Worm (Caenorhabditis elegans) whole organism, late embryonic: ENCODE data around the gene T14B4.1.

Experiments used
- F13H6.1 ChIP-seq: sonication (generic microtip); optimal IDR thresholded peaks from 2 replicates; lab custom pipeline; 2016; ENCODE audit warnings: missing genetic modification characterization, missing compliant biosample characterization
- ama-1 ChIP-seq: fragments of 150-350 bp; optimal IDR thresholded peaks from 2 replicates; lab custom pipeline; 2014
- ceh-9 ChIP-seq: sonication (generic microtip); optimal IDR thresholded peaks from 2 replicates; lab custom pipeline; 2016; ENCODE audit warnings: mild to moderate bottlenecking, missing genetic modification characterization, inconsistent platforms, missing compliant biosample characterization
- nfya-1 ChIP-seq: sonication (generic microtip); optimal IDR thresholded peaks from 2 replicates; lab custom pipeline; 2017; ENCODE audit warnings: missing genetic modification characterization, mild to moderate bottlenecking, missing compliant biosample characterization, antibody characterized with exemption, moderate library complexity
- pat-9 ChIP-seq: fragments of 200-800 bp; sonication (Bioruptor generic); optimal IDR thresholded peaks from 2 replicates; lab custom pipeline; 2018; ENCODE audit warnings: mild to moderate bottlenecking, missing genetic modification characterization, moderate library complexity, missing compliant biosample characterization
- pha-2 ChIP-seq: sonication (generic microtip); optimal IDR thresholded peaks from 2 replicates; lab custom pipeline; 2017; ENCODE audit warnings: mild to moderate bottlenecking, missing genetic modification characterization, missing compliant biosample characterization
- pros-1 ChIP-seq: fragments of 150-350 bp; optimal IDR thresholded peaks from 2 replicates; lab custom pipeline; 2014; ENCODE audit warnings: missing biosample characterization, missing genetic modification reagents, missing genetic modification characterization
- sdc-2 ChIP-seq: sonication (generic microtip); optimal IDR thresholded peaks from 2 replicates; lab custom pipeline; 2016; ENCODE audit warnings: missing genotype, missing genetic modification characterization, missing compliant biosample characterization
- unc-3 ChIP-seq, 2 experiments: fragments of 200-800 bp in 1 of 2; sonication (Bioruptor generic) in 1 of 2; sonication (generic microtip) in 1 of 2; conservative IDR thresholded peaks in 1 of 2; optimal IDR thresholded peaks in 1 of 2; 2 replicates each; pipeline versions ENCODE4 v1.3.6 to Lab custom; 2016 to 2022; ENCODE audit warnings: missing compliant biosample characterization in 2 of 2, missing genetic modification characterization in 2 of 2, missing genetic modification reagents in 1 of 2

DNA sequence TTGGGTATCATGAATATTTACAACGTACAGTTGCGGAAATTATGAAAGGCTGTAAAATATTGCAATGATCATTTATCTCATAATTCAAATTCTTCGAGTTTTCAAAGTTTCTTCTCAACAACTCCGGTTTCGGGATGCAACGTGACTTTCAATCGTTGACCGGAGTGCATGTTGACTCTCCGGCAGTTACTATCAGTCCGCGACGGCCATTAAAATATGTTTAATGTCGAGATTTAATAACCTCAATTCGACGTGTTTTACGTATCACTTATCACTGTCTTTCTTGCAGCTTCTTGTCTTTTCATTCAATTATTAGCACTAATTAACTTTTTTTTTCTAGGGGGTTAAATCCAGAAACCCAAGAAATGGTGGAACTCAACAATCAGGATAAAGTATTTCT, 18.5 kb upstream of the T14B4.1 start, which contains the start of gene tsp-10:
- TF ChIP-seq pat-9 (tag; lab: Kevin White, UChicago) (no peak), ama-1 (lab: Kevin White, UChicago) (no peak), F13H6.1 (tag; lab: Kevin White, UChicago) (no peak), nfya-1 (tag; lab: Kevin White, UChicago) (no peak), ceh-9 (no peak), pros-1 (tag; lab: Kevin White, UChicago) (no peak), pha-2 (tag; lab: Kevin White, UChicago) (no peak), sdc-2 (tag; lab: Kevin White, UChicago) (no peak), unc-3 (GFP tag; conservative IDR thresholded peaks at IDR 0.05; lab: Robert Waterston, UW) (no peak), unc-3 (tag; optimal IDR thresholded peaks at IDR 0.05; lab: Kevin White, UChicago) (no peak)
